Fruit fly (Drosophila melanogaster): Measurements from ENCODE around the gene CG3618.

DNA sequence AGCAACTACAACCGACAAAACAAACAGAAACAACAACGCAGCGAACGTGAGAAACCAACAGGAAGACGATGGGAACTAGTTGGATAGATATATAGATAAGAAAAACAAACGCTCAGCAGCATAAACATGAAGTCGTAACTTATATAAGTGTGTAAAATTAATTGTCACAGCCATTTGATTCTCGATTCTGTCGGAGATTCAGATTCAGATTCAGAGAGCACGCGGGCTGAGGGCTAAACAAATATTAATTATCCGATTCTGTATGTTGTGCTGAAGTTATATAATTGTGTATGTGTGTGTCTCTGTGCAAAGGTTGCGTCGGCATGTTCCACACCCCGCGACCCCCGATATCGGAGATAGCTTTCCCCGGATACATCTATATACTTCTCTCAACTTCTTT lies 18.3 kb upstream of the CG3618 start:
- no peak for TF ChIP-seq Myc (optimal IDR thresholded peaks at IDR 0.05)
- TF ChIP-seq psq (optimal IDR thresholded peaks at IDR 0.05), result no peak
- no peak for TF ChIP-seq insv (optimal IDR thresholded peaks at IDR 0.05)

Measured in Kc167 (cell line).